Worm (Caenorhabditis elegans): ENCODE results near the gene K09A11.1.

Gene K09A11.1

ce11 chrX:13306869-13307446 is 44.7 kb downstream of the K09A11.1 start (continued):
- TF ChIP-seq C17E4.6 (GFP tag; IDR thresholded peaks at IDR 0.05) = 0 out of 2 replicates have a peak, but pooled peaks have one; percentile 67
- peak; percentile 55 for TF ChIP-seq nhr-179 (tag; optimal IDR thresholded peaks at IDR 0.05)
- TF ChIP-seq cebp-1 (GFP tag; IDR thresholded peaks at IDR 0.05) = peak; percentile 65; the same call in 1 of the 2 replicates
- no peak for TF ChIP-seq cebp-1 (tag; optimal IDR thresholded peaks at IDR 0.05)
- peak; percentile 95 for TF ChIP-seq Y56A3A.18 (GFP tag; IDR thresholded peaks at IDR 0.05)
- peak; percentile 76 for TF ChIP-seq lsy-27 (tag; optimal IDR thresholded peaks at IDR 0.05; ENCODE audit: borderline replicate concordance, insufficient read depth)
- TF ChIP-seq D2030.7 (GFP tag; IDR thresholded peaks at IDR 0.05) = peak; percentile 90
- no peak for TF ChIP-seq sdz-38 (tag; optimal IDR thresholded peaks at IDR 0.05)
- no peak for TF ChIP-seq lir-1 (GFP tag; conservative IDR thresholded peaks at IDR 0.05)
- TF ChIP-seq B0019.2 (GFP tag; conservative IDR thresholded peaks at IDR 0.05) = peak; percentile 52; the same call in 1 of the 2 replicates
- peak; percentile 86 for TF ChIP-seq athp-1 (tag; optimal IDR thresholded peaks at IDR 0.05)
- TF ChIP-seq ztf-25 (GFP tag; IDR thresholded peaks at IDR 0.05) = peak; percentile 98
- peak; percentile 91 for TF ChIP-seq zim-3 (tag; optimal IDR thresholded peaks at IDR 0.05)
- TF ChIP-seq ets-4 (GFP tag; optimal IDR thresholded peaks at IDR 0.05) = peak; percentile 63
- TF ChIP-seq ceh-40 (GFP tag; IDR thresholded peaks at IDR 0.05) = peak; percentile 92
- 0 out of 2 replicates have a peak, but pooled peaks have one; percentile 22 for TF ChIP-seq ceh-58 (GFP tag; IDR thresholded peaks at IDR 0.05)
- TF ChIP-seq Y79H2A.3 (GFP tag; conservative IDR thresholded peaks at IDR 0.05) = 0 out of 2 replicates have a peak, but pooled peaks have one; percentile 34
- peak; percentile 91 to 94 for TF ChIP-seq rec-8 (tag; optimal IDR thresholded peaks at IDR 0.05)
- TF ChIP-seq ztf-3 (GFP tag; optimal IDR thresholded peaks at IDR 0.05) = peak; percentile 61
- TF ChIP-seq pha-4 (tag; optimal IDR thresholded peaks at IDR 0.05) = no peak
- peak; percentile 89 for TF ChIP-seq T07F8.4 (tag; optimal IDR thresholded peaks at IDR 0.05)
- peak; percentile 42 for TF ChIP-seq mel-28 (tag; optimal IDR thresholded peaks at IDR 0.05; ENCODE audit: borderline replicate concordance)
- TF ChIP-seq ceh-79 (tag; optimal IDR thresholded peaks at IDR 0.05) = peak; percentile 95
- TF ChIP-seq F49E8.2 (tag; optimal IDR thresholded peaks at IDR 0.05; ENCODE audit: insufficient read depth) = no peak
- TF ChIP-seq rcor-1 (GFP tag; IDR thresholded peaks at IDR 0.05) = peak; percentile 93; the same call in 1 of the 2 replicates
- TF ChIP-seq nhr-80 (tag; optimal IDR thresholded peaks at IDR 0.05) = peak; percentile 43
- TF ChIP-seq Y53G8AR.9 (GFP tag; conservative IDR thresholded peaks at IDR 0.05) = no peak; the same call in 1 of the 2 replicates
- TF ChIP-seq ztf-22 (GFP tag; optimal IDR thresholded peaks at IDR 0.05) = peak; percentile 68
- peak; percentile 90 for TF ChIP-seq hrde-1 (tag; optimal IDR thresholded peaks at IDR 0.05; ENCODE audit: borderline replicate concordance)
- no peak for TF ChIP-seq lag-1 (GFP tag; IDR thresholded peaks at IDR 0.05)
- TF ChIP-seq let-607 (tag; optimal IDR thresholded peaks at IDR 0.05) = peak; percentile 56 to 71
- no peak for TF ChIP-seq ceh-91 (GFP tag; IDR thresholded peaks at IDR 0.05)
- TF ChIP-seq snpc-3.4 (tag; optimal IDR thresholded peaks at IDR 0.05) = peak; percentile 93
- TF ChIP-seq nfya-2 (GFP tag; IDR thresholded peaks at IDR 0.05) = no peak
- TF ChIP-seq xnd-1 (tag; optimal IDR thresholded peaks at IDR 0.05) = no peak
- peak; percentile 91 for TF ChIP-seq chd-7 (tag; optimal IDR thresholded peaks at IDR 0.05)
- 0 out of 2 replicates have a peak, but pooled peaks have one; percentile 92 for TF ChIP-seq F37B4.10 (GFP tag; IDR thresholded peaks at IDR 0.05)
- TF ChIP-seq madf-10 (tag; optimal IDR thresholded peaks at IDR 0.05) = peak; percentile 89
- TF ChIP-seq him-1 (tag; optimal IDR thresholded peaks at IDR 0.05) = peak; percentile 89
- TF ChIP-seq T26A5.8 (tag; optimal IDR thresholded peaks at IDR 0.05) = peak; percentile 73
- 0 out of 2 replicates have a peak, but pooled peaks have one; percentile 66 for TF ChIP-seq bed-1 (GFP tag; IDR thresholded peaks at IDR 0.05)
- TF ChIP-seq die-1 (tag; optimal IDR thresholded peaks at IDR 0.05) = peak; percentile 95
- TF ChIP-seq ekl-4 (GFP tag; IDR thresholded peaks at IDR 0.05) = peak; percentile 87
- no peak for TF ChIP-seq aptf-3 (GFP tag; IDR thresholded peaks at IDR 0.05)
- TF ChIP-seq F39B2.1 (GFP tag; IDR thresholded peaks at IDR 0.05) = no peak
- TF ChIP-seq bed-2 (GFP tag; IDR thresholded peaks at IDR 0.05) = peak; percentile 57; the same call in 1 of the 2 replicates
- peak; percentile 52 for TF ChIP-seq ccch-3 (GFP tag; optimal IDR thresholded peaks at IDR 0.05)

Data from whole organism, young adult.